Worm (Caenorhabditis elegans) whole organism, L2 larva: ENCODE measurements around the gene swsn-4.

Source experiments
- blmp-1 ChIP-seq: sonication (generic microtip); optimal IDR thresholded peaks from 2 replicates; lab custom pipeline; 2017; ENCODE audit warnings: missing genetic modification characterization, mild to moderate bottlenecking, missing compliant biosample characterization, antibody characterized with exemption, moderate library complexity; ENCODE audit not compliant: insufficient read depth
- nhr-6 ChIP-seq: fragments of 150-350 bp; optimal IDR thresholded peaks from 2 replicates; lab custom pipeline; 2014; ENCODE audit warnings: missing biosample characterization, missing genetic modification characterization

DNA sequence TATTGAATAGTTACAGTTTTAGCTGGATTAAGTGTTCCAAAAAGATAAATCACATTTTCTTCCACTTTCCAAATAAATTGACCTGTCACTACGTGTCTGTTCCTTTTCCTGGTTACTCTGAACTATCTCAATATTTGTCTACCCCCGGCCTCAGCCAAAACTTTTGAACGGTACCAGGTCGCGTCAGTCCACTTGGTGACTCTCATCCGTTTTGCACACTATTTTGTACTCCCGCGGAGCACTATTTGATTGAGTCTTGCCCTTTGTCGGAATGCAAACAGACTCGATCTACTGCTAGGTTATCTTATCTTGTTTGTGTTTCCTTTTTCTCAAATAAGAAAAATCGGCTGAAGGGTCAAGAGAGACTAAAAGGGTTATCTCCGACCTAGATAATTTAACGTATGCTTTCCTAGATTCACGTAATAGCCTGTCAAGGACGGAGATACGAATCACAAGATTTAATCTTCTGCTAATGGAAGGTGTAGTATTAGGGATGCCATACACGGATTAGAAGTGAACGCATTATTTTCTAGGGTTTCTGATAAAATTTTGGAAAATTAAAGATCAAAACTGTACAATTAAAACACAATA lies 5.8 kb upstream of the swsn-4 start:
- TF ChIP-seq blmp-1 (tag; lab: Kevin White, UChicago) (no peak), nhr-6 (tag; lab: Kevin White, UChicago) (no peak)
